Fruit fly (Drosophila melanogaster): ENCODE measurements around the gene CG18302.

- no peak for TF ChIP-seq CG10348 (GFP tag; IDR thresholded peaks at IDR 0.05)
- no peak for TF ChIP-seq fd96Ca (GFP tag; IDR thresholded peaks at IDR 0.05)
- no peak for TF ChIP-seq CG8301 (tag; optimal IDR thresholded peaks at IDR 0.05)
- no peak for TF ChIP-seq CG17806 (tag; optimal IDR thresholded peaks at IDR 0.05)
These were observed 5.1 kb upstream of the CG18302 start for dm6 chr2L:10528984-10529383.

Measured in whole organism, pupa.